Worm (Caenorhabditis elegans) whole organism, L2 larva: Measurements from ENCODE around the gene puf-7.

ENCODE experiments used
- aly-2 ChIP-seq: fragments of 150-350 bp; optimal IDR thresholded peaks from 2 replicates; lab custom pipeline; 2014; ENCODE audit warnings: missing biosample characterization, missing genetic modification characterization
- ama-1 ChIP-seq: fragments of 150-350 bp; optimal IDR thresholded peaks from 2 replicates; lab custom pipeline; 2018; ENCODE audit warnings: inconsistent platforms
- ceh-82 ChIP-seq: fragments of 150-350 bp; optimal IDR thresholded peaks from 2 replicates; lab custom pipeline; 2014; ENCODE audit warnings: missing biosample characterization, missing genetic modification characterization
- egl-27 ChIP-seq: sonication (generic microtip); optimal IDR thresholded peaks from 3 replicates; lab custom pipeline; 2017; ENCODE audit warnings: missing biosample characterization, missing genetic modification reagents, missing genetic modification characterization
- lin-13 ChIP-seq: fragments of 150-350 bp; optimal IDR thresholded peaks from 2 replicates; lab custom pipeline; 2014; ENCODE audit warnings: missing biosample characterization, missing genetic modification reagents, missing genetic modification characterization
- lsy-2 ChIP-seq, 2 experiments: fragments of 150-350 bp in 1 of 2; sonication (generic microtip) in 1 of 2; optimal IDR thresholded peaks; 2 replicates each; lab custom pipeline; 2014 to 2017; ENCODE audit warnings: missing biosample characterization in 2 of 2, missing genetic modification characterization in 2 of 2
- nhr-6 ChIP-seq: fragments of 150-350 bp; optimal IDR thresholded peaks from 2 replicates; lab custom pipeline; 2014; ENCODE audit warnings: missing biosample characterization, missing genetic modification characterization
- skn-1 ChIP-seq: sonication (generic microtip); optimal IDR thresholded peaks from 2 replicates; lab custom pipeline; 2017; ENCODE audit warnings: missing biosample characterization, missing genetic modification characterization
- snpc-4 ChIP-seq: fragments of 150-350 bp; optimal IDR thresholded peaks from 2 replicates; lab custom pipeline; 2014; ENCODE audit warnings: missing biosample characterization, missing genetic modification characterization
- unc-62 ChIP-seq: fragments of 150-350 bp; optimal IDR thresholded peaks from 2 replicates; lab custom pipeline; 2014; ENCODE audit warnings: missing biosample characterization, missing genetic modification reagents, missing genetic modification characterization
- zag-1 ChIP-seq: fragments of 150-350 bp; optimal IDR thresholded peaks from 2 replicates; lab custom pipeline; 2014; ENCODE audit warnings: missing biosample characterization, missing genetic modification characterization
- ztf-11 ChIP-seq: sonication (generic microtip); optimal IDR thresholded peaks from 2 replicates; lab custom pipeline; 2017; ENCODE audit warnings: missing biosample characterization, missing genetic modification characterization

DNA sequence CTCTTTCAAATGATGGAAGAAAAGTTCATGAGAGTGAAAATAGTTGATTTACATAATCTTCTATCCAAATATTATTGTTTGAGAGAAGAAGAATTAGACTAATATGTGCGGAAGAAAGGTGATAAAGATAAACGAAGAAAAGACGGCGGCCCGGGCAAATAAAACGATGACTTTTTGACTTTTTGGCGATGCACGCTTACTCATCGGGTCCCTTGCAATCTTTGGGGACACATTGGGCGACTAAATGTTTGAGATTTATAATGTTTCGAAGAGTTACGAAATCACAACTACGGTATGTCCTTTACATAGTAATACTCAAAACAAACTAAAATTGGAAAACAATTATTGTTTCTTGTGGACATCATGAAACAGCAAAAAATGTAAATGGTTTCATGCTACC is 28.3 kb downstream of the puf-7 start:
- TF ChIP-seq skn-1 (tag; lab: Kevin White, UChicago) (no peak), unc-62 (no peak), lin-13 (no peak), ztf-11 (no peak), aly-2 (tag; lab: Kevin White, UChicago) (no peak), snpc-4 (no peak), egl-27 (tag; lab: Kevin White, UChicago) (no peak), lsy-2 (tag; optimal IDR thresholded peaks at IDR 0.05; lab: Kevin White, UChicago) (no peak), zag-1 (tag; lab: Kevin White, UChicago) (no peak), ceh-82 (no peak), nhr-6 (tag; lab: Kevin White, UChicago) (no peak), ama-1 (lab: Kevin White, UChicago) (no peak)
